Worm (Caenorhabditis elegans): Measurements from ENCODE around the gene Y71H2B.5.

DNA sequence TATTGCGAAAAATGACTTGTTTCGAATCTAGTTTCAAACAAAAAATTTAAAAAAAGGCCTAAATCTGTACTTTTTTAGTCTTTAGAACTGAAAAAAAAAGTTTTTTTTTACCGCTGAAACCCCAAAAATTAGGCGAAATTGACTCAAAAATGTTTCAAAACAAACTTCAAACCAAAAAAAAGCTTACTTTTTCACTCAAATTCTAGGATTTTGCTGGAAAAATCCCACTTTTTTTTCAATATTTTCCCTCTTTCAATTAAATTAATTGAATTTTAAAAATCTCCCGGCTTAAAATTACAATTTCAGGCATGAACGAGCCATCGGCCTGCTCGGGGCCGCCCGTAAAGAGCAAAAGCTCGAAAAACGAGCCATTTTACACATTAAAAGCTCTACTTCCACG is 10.1 kb upstream of the Y71H2B.5 start, which contains the start of gene mdt-19:
- no peak for TF ChIP-seq him-1 (tag; optimal IDR thresholded peaks at IDR 0.05)
- no peak for TF ChIP-seq dao-5 (tag; optimal IDR thresholded peaks at IDR 0.05)
- TF ChIP-seq W03F9.2 (tag; optimal IDR thresholded peaks at IDR 0.05), result no peak
